Fruit fly (Drosophila melanogaster) whole organism, prepupa: ENCODE measurements around the gene Exo70.

Experiments used
- Blimp-1 ChIP-seq: fragments of 200-800 bp; sonication (Bioruptor generic); optimal IDR thresholded peaks from 3 replicates; lab custom pipeline; 2017; ENCODE audit warnings: missing biosample characterization, missing genetic modification characterization, mild to moderate bottlenecking, moderate library complexity, missing genetic modification reagents
- CG10631 ChIP-seq: fragments of 200-800 bp; sonication (Bioruptor generic); optimal IDR thresholded peaks from 2 replicates; lab custom pipeline; 2016; ENCODE audit warnings: missing biosample characterization, missing genetic modification characterization
- CG10669 ChIP-seq: fragments of 200-800 bp; sonication (Bioruptor generic); optimal IDR thresholded peaks from 3 replicates; lab custom pipeline; 2018; ENCODE audit warnings: missing biosample characterization, mild to moderate bottlenecking, missing genetic modification characterization, moderate library complexity
- CG11762 ChIP-seq: fragments of 200-800 bp; sonication (Bioruptor generic); optimal IDR thresholded peaks from 3 replicates; lab custom pipeline; 2016; ENCODE audit warnings: missing biosample characterization, missing genetic modification characterization; ENCODE audit not compliant: insufficient read depth
- CG11902 ChIP-seq: fragments of 200-800 bp; sonication (Bioruptor generic); optimal IDR thresholded peaks from 3 replicates; lab custom pipeline; 2016; ENCODE audit warnings: missing biosample characterization, missing genetic modification characterization
- CG15336 ChIP-seq: fragments of 200-800 bp; sonication (Bioruptor generic); IDR thresholded peaks from 2 replicates; pipeline ENCODE4 v1.3.6; 2022; ENCODE audit warnings: missing biosample characterization, missing genetic modification characterization
- CG1621 ChIP-seq: fragments of 200-800 bp; sonication (Bioruptor generic); optimal IDR thresholded peaks from 3 replicates; lab custom pipeline; 2018; ENCODE audit warnings: missing biosample characterization, mild to moderate bottlenecking, missing genetic modification characterization
- CG16779 ChIP-seq: fragments of 200-800 bp; sonication (Bioruptor generic); optimal IDR thresholded peaks from 3 replicates; lab custom pipeline; 2017; ENCODE audit warnings: missing biosample characterization, mild to moderate bottlenecking, missing genetic modification characterization
- CG3032 ChIP-seq: fragments of 200-800 bp; optimal IDR thresholded peaks from 2 replicates; lab custom pipeline; 2019; ENCODE audit warnings: missing biosample characterization, mild to moderate bottlenecking, missing genetic modification characterization, moderate library complexity
- CG31627 ChIP-seq: fragments of 200-800 bp; sonication (Bioruptor generic); optimal IDR thresholded peaks from 3 replicates; lab custom pipeline; 2016; ENCODE audit warnings: missing biosample characterization, missing genetic modification characterization
- CG32006 ChIP-seq: fragments of 200-800 bp; sonication (Bioruptor generic); optimal IDR thresholded peaks from 3 replicates; lab custom pipeline; 2017; ENCODE audit warnings: missing biosample characterization, mild to moderate bottlenecking, missing genetic modification characterization
- CG34406 ChIP-seq: fragments of 200-800 bp; sonication (Bioruptor generic); optimal IDR thresholded peaks from 3 replicates; lab custom pipeline; 2016; ENCODE audit warnings: missing biosample characterization, missing genetic modification characterization
- CG3919 ChIP-seq: fragments of 200-800 bp; sonication (Bioruptor generic); optimal IDR thresholded peaks from 3 replicates; lab custom pipeline; 2016; ENCODE audit warnings: missing biosample characterization, missing genetic modification characterization
- CG4318 ChIP-seq: fragments of 200-800 bp; sonication (Bioruptor generic); optimal IDR thresholded peaks from 3 replicates; lab custom pipeline; 2017; ENCODE audit warnings: missing biosample characterization, mild to moderate bottlenecking, missing genetic modification characterization
- CG6163 ChIP-seq: fragments of 200-800 bp; sonication (Bioruptor generic); IDR thresholded peaks from 3 replicates; pipeline ENCODE4 v1.3.6; 2022; ENCODE audit warnings: missing biosample characterization, missing genetic modification characterization
- CG6276 ChIP-seq: fragments of 200-800 bp; sonication (Bioruptor generic); optimal IDR thresholded peaks from 2 replicates; lab custom pipeline; 2017; ENCODE audit warnings: missing biosample characterization, mild to moderate bottlenecking, missing genetic modification characterization
- CG6792 ChIP-seq: fragments of 200-800 bp; sonication (Bioruptor generic); optimal IDR thresholded peaks from 3 replicates; lab custom pipeline; 2016; ENCODE audit warnings: missing biosample characterization, missing genetic modification characterization
- CG6854 ChIP-seq: fragments of 200-800 bp; sonication (Bioruptor generic); optimal IDR thresholded peaks from 2 replicates; lab custom pipeline; 2017; ENCODE audit warnings: missing biosample characterization, mild to moderate bottlenecking, missing genetic modification characterization
- CG8119 ChIP-seq: fragments of 200-800 bp; sonication (Bioruptor generic); IDR thresholded peaks from 3 replicates; pipeline ENCODE4 v1.3.6; 2022; ENCODE audit warnings: missing biosample characterization, missing genetic modification characterization
- CG8319 ChIP-seq: fragments of 200-800 bp; sonication (Bioruptor generic); optimal IDR thresholded peaks from 3 replicates; lab custom pipeline; 2016; ENCODE audit warnings: missing biosample characterization, missing genetic modification characterization
- CG8632 ChIP-seq: fragments of 200-800 bp; sonication (Bioruptor generic); optimal IDR thresholded peaks from 3 replicates; lab custom pipeline; 2016; ENCODE audit warnings: missing biosample characterization, missing genetic modification characterization
- CG9139 ChIP-seq: fragments of 200-800 bp; sonication (Bioruptor generic); optimal IDR thresholded peaks from 3 replicates; lab custom pipeline; 2017; ENCODE audit warnings: missing biosample characterization, mild to moderate bottlenecking, missing genetic modification characterization
- Eip75B ChIP-seq: fragments of 200-800 bp; sonication (Bioruptor generic); optimal IDR thresholded peaks from 3 replicates; lab custom pipeline; 2016; ENCODE audit warnings: missing biosample characterization, missing genetic modification characterization
- Eip78C ChIP-seq: fragments of 200-800 bp; sonication (Bioruptor generic); peaks from one replicate; lab custom pipeline; 2016; ENCODE audit warnings: missing biosample characterization, missing genetic modification characterization
- Eip93F ChIP-seq: fragments of 200-800 bp; sonication (Bioruptor generic); optimal IDR thresholded peaks from 2 replicates; lab custom pipeline; 2016; ENCODE audit warnings: missing biosample characterization, mild to moderate bottlenecking, missing genetic modification characterization
- Ets21C ChIP-seq: fragments of 200-800 bp; sonication (Bioruptor generic); optimal IDR thresholded peaks from 3 replicates; lab custom pipeline; 2016; ENCODE audit warnings: missing biosample characterization, missing genetic modification characterization
- Ets96B ChIP-seq: fragments of 200-800 bp; optimal IDR thresholded peaks from 2 replicates; lab custom pipeline; 2019; ENCODE audit warnings: missing biosample characterization, mild to moderate bottlenecking, missing genetic modification characterization, moderate library complexity
- Gug ChIP-seq: fragments of 200-800 bp; sonication (Bioruptor generic); IDR thresholded peaks from 2 replicates; pipeline ENCODE4 v1.3.6; 2022; ENCODE audit warnings: missing biosample characterization, missing genetic modification characterization
- Hr38 ChIP-seq: sonication (Bioruptor generic); optimal IDR thresholded peaks from 2 replicates; lab custom pipeline; 2016; ENCODE audit warnings: missing biosample characterization, missing genetic modification characterization
- Hr39 ChIP-seq: fragments of 200-800 bp; sonication (Bioruptor generic); optimal IDR thresholded peaks from 2 replicates; lab custom pipeline; 2016; ENCODE audit warnings: missing biosample characterization, missing genetic modification characterization
- Lpt ChIP-seq: fragments of 200-800 bp; sonication (Bioruptor generic); optimal IDR thresholded peaks from 3 replicates; lab custom pipeline; 2016; ENCODE audit warnings: missing biosample characterization, missing genetic modification characterization
- Met ChIP-seq: fragments of 200-800 bp; sonication (Bioruptor generic); optimal IDR thresholded peaks from 3 replicates; lab custom pipeline; 2016; ENCODE audit warnings: missing biosample characterization, missing genetic modification characterization
- OdsH ChIP-seq: fragments of 200-800 bp; sonication (Bioruptor generic); optimal IDR thresholded peaks from 3 replicates; lab custom pipeline; 2016; ENCODE audit warnings: missing biosample characterization, missing genetic modification characterization
- Sox102F ChIP-seq: fragments of 200-800 bp; sonication (Bioruptor generic); optimal IDR thresholded peaks from 2 replicates; lab custom pipeline; 2016; ENCODE audit warnings: missing biosample characterization, mild to moderate bottlenecking, missing genetic modification characterization
- Sox14 ChIP-seq: fragments of 200-800 bp; sonication (Bioruptor generic); optimal IDR thresholded peaks from 3 replicates; lab custom pipeline; 2016; ENCODE audit warnings: missing biosample characterization, missing genetic modification characterization
- acj6 ChIP-seq: fragments of 200-800 bp; sonication (Bioruptor generic); optimal IDR thresholded peaks from 3 replicates; lab custom pipeline; 2016; ENCODE audit warnings: missing biosample characterization, missing genetic modification characterization
- cyc ChIP-seq: fragments of 200-800 bp; sonication (Bioruptor generic); optimal IDR thresholded peaks from 3 replicates; lab custom pipeline; 2016; ENCODE audit warnings: missing biosample characterization, missing genetic modification characterization
- dac ChIP-seq: fragments of 200-800 bp; sonication (Bioruptor generic); optimal IDR thresholded peaks from 2 replicates; lab custom pipeline; 2017; ENCODE audit warnings: missing biosample characterization, mild to moderate bottlenecking, missing genetic modification characterization
- dsx ChIP-seq: fragments of 200-800 bp; optimal IDR thresholded peaks from 3 replicates; lab custom pipeline; 2019; ENCODE audit warnings: missing biosample characterization, mild to moderate bottlenecking, missing genetic modification characterization, moderate library complexity; ENCODE audit not compliant: poor library complexity, severe bottlenecking
- eg ChIP-seq: fragments of 200-800 bp; sonication (Bioruptor generic); IDR thresholded peaks from 3 replicates; pipeline ENCODE4 v1.3.6; 2022; ENCODE audit warnings: missing biosample characterization, missing genetic modification characterization
- esn ChIP-seq: fragments of 200-800 bp; sonication (Bioruptor generic); optimal IDR thresholded peaks from 2 replicates; lab custom pipeline; 2016; ENCODE audit warnings: missing biosample characterization, mild to moderate bottlenecking, missing genetic modification characterization, moderate library complexity
- fd85E ChIP-seq: fragments of 200-800 bp; sonication (Bioruptor generic); optimal IDR thresholded peaks from 3 replicates; lab custom pipeline; 2016; ENCODE audit warnings: missing biosample characterization, missing genetic modification characterization
- fkh ChIP-seq: fragments of 200-800 bp; sonication (Bioruptor generic); optimal IDR thresholded peaks from 3 replicates; lab custom pipeline; 2017; ENCODE audit warnings: missing biosample characterization, mild to moderate bottlenecking, missing genetic modification characterization, moderate library complexity
- lz ChIP-seq: fragments of 200-800 bp; sonication (Bioruptor generic); optimal IDR thresholded peaks from 3 replicates; lab custom pipeline; 2016; ENCODE audit warnings: missing biosample characterization, missing genetic modification characterization
- net ChIP-seq: fragments of 200-800 bp; sonication (Bioruptor generic); optimal IDR thresholded peaks from 3 replicates; lab custom pipeline; 2016; ENCODE audit warnings: missing biosample characterization, missing genetic modification characterization
- pdm3 ChIP-seq: fragments of 200-800 bp; sonication (Bioruptor generic); optimal IDR thresholded peaks from 3 replicates; lab custom pipeline; 2016; ENCODE audit warnings: missing biosample characterization, missing genetic modification characterization
- salr ChIP-seq, 2 experiments: fragments of 200-800 bp; sonication (Bioruptor generic); optimal IDR thresholded peaks; 3 replicates each; lab custom pipeline; 2016 to 2018; ENCODE audit warnings: missing biosample characterization in 2 of 2, missing genetic modification characterization in 2 of 2, mild to moderate bottlenecking in 1 of 2
- spab ChIP-seq: fragments of 200-800 bp; sonication (Bioruptor generic); optimal IDR thresholded peaks from 2 replicates; lab custom pipeline; 2017; ENCODE audit warnings: missing biosample characterization, mild to moderate bottlenecking, missing genetic modification characterization, missing genetic modification reagents
- ss ChIP-seq, 2 experiments: fragments of 200-800 bp; sonication (Bioruptor generic); optimal IDR thresholded peaks; 2 replicates in 1 of 2; 3 replicates in 1 of 2; lab custom pipeline; 2017 to 2018; ENCODE audit warnings: mild to moderate bottlenecking in 2 of 2, missing biosample characterization in 2 of 2, missing genetic modification characterization in 2 of 2, moderate library complexity in 1 of 2
- topi ChIP-seq: fragments of 200-800 bp; sonication (Bioruptor generic); optimal IDR thresholded peaks from 3 replicates; lab custom pipeline; 2016; ENCODE audit warnings: missing biosample characterization, missing genetic modification characterization

Gene Exo70

DNA sequence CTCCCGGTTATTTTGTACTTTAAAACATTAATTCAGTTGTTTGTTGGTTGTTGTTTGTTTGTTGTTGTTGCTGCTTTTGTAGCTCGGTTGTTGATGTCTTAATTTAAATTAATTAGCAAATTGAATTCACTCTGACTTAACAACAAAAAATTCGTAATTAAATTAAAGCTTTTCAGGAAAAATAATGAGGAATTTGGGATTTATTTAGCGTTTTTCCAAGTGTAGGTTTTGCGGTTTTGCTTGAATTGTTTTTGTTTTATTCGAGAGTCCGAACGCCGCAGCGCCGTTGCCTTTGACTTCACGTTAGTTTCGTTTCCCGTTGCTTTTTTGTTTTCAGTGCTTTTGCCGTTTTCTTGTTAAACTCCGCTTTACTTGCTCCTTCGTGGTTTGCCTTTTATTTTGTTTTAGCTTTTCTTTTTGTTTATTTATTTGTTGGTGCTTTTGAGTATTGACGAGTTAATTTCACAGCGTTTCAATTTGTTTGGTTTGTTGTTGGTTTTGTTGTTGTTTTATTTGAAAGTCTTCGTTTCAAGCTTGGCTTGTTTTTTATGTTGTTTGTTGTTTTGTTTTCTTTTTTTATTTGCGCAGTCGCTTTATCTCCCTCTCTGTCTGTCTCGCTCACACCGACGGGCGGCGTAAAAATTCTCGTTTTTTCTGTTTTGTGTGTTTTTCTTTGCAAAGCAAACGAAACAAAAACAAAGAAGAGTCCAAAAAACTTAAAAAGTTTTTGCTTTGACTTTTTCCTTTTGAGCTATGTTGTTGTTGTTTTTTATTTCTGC lies 29.3 kb downstream of the Exo70 start:
- TF ChIP-seq OdsH (GFP tag; lab: Kevin White, UChicago) = peak; percentile 51
- peak; percentile 69 for TF ChIP-seq pdm3
- no peak for TF ChIP-seq topi (GFP tag; lab: Kevin White, UChicago)
- peak; percentile 92 for TF ChIP-seq net (GFP tag; lab: Kevin White, UChicago)
- TF ChIP-seq fkh (GFP tag; lab: Kevin White, UChicago) = peak; percentile 71
- peak; percentile 10 for TF ChIP-seq Eip75B
- peak; percentile 99 for TF ChIP-seq CG6276 (GFP tag; lab: Kevin White, UChicago)
- TF ChIP-seq CG8319 (GFP tag; lab: Kevin White, UChicago) = peak; percentile 29
- peak; percentile 16 for TF ChIP-seq Hr38 (GFP tag; lab: Kevin White, UChicago)
- no peak for TF ChIP-seq Ets21C (GFP tag; lab: Kevin White, UChicago)
- no peak for TF ChIP-seq Hr39
- TF ChIP-seq spab (GFP tag; lab: Kevin White, UChicago) = peak; percentile 96
- peak; percentile 87 for TF ChIP-seq Lpt
- TF ChIP-seq Blimp-1 = peak; percentile 45
- TF ChIP-seq CG6792 (GFP tag; lab: Kevin White, UChicago) = no peak
- TF ChIP-seq CG15336 = peak; percentile 91
- TF ChIP-seq lz (GFP tag; lab: Kevin White, UChicago) = no peak
- peak; percentile 98 for TF ChIP-seq CG16779 (tag; lab: Kevin White, UChicago)
- TF ChIP-seq Gug = no peak
- TF ChIP-seq CG6854 (GFP tag; lab: Kevin White, UChicago) = peak; percentile 94
- peak; percentile 21 for TF ChIP-seq Met (GFP tag; lab: Kevin White, UChicago)
- TF ChIP-seq esn (GFP tag; lab: Kevin White, UChicago) = peak; percentile 17
- TF ChIP-seq dac (GFP tag; lab: Kevin White, UChicago) = peak; percentile 94
- peak; percentile 79 for TF ChIP-seq CG34406
- peak; percentile 93 for TF ChIP-seq Ets96B (tag; lab: Kevin White, UChicago)
- TF ChIP-seq salr (GFP tag; optimal IDR thresholded peaks at IDR 0.05; lab: Kevin White, UChicago) = peak; percentile 86 to 89
- peak; percentile 92 for TF ChIP-seq CG10669 (GFP tag; lab: Kevin White, UChicago)
- TF ChIP-seq eg (GFP tag; lab: Robert Waterston, UW) = peak; percentile 97
- peak; percentile 56 for TF ChIP-seq Sox102F (GFP tag; lab: Kevin White, UChicago)
- no peak for TF ChIP-seq cyc (GFP tag; lab: Kevin White, UChicago)
- peak; percentile 99 for TF ChIP-seq ss (GFP tag; optimal IDR thresholded peaks at IDR 0.05; lab: Kevin White, UChicago)
- TF ChIP-seq CG3919 = peak; percentile 62
- no peak for TF ChIP-seq CG4318 (GFP tag; lab: Kevin White, UChicago)
- TF ChIP-seq dsx (GFP tag; lab: Kevin White, UChicago) = peak; percentile 95
- peak; percentile 24 for TF ChIP-seq CG11762 (GFP tag; lab: Kevin White, UChicago)
- no peak for TF ChIP-seq CG31627 (GFP tag; lab: Kevin White, UChicago)
- peak; percentile 96 for TF ChIP-seq CG8119 (GFP tag; lab: Robert Waterston, UW)
- TF ChIP-seq CG11902 (GFP tag; lab: Kevin White, UChicago) = no peak
- no peak for TF ChIP-seq fd85E
- peak; percentile 57 for TF ChIP-seq Sox14
- peak; percentile 93 for TF ChIP-seq CG3032 (tag; lab: Kevin White, UChicago)
- TF ChIP-seq CG32006 = peak; percentile 83
- peak; percentile 98 for TF ChIP-seq CG9139 (GFP tag; lab: Kevin White, UChicago)
- peak; percentile 13 for TF ChIP-seq acj6 (GFP tag; lab: Kevin White, UChicago)
- TF ChIP-seq CG1621 (tag; lab: Kevin White, UChicago) = peak; percentile 95
- peak; percentile 34 for TF ChIP-seq CG10631 (GFP tag; lab: Kevin White, UChicago)
- TF ChIP-seq Eip78C (GFP tag; lab: Kevin White, UChicago) = peak; percentile 83
- TF ChIP-seq Eip93F = peak; percentile 7
- peak; percentile 97 for TF ChIP-seq CG6163 (GFP tag; lab: Robert Waterston, UW)
- peak; percentile 53 for TF ChIP-seq CG8632 (GFP tag; lab: Kevin White, UChicago)
